Fruit fly (Drosophila melanogaster) whole organism, wandering third instar larva: Measurements from ENCODE around the gene CG34354.

ENCODE experiments used
- Abd-B ChIP-seq: fragments of >200 bp; optimal IDR thresholded peaks from 2 replicates; lab custom pipeline; 2017; ENCODE audit warnings: missing biosample characterization, missing genetic modification characterization
- Jra ChIP-seq: sonication (Bioruptor generic); optimal IDR thresholded peaks from 2 replicates; lab custom pipeline; 2016; ENCODE audit warnings: missing biosample characterization, missing genetic modification characterization
- Mio ChIP-seq: sonication (Bioruptor generic); optimal IDR thresholded peaks from 2 replicates; lab custom pipeline; 2016; ENCODE audit warnings: missing biosample characterization, missing genetic modification characterization
- brk ChIP-seq: fragments of 200-800 bp; sonication (Bioruptor generic); optimal IDR thresholded peaks from 2 replicates; lab custom pipeline; 2016; ENCODE audit warnings: missing biosample characterization, mild to moderate bottlenecking, missing genetic modification characterization
- dsf ChIP-seq: sonication (Bioruptor generic); optimal IDR thresholded peaks from 2 replicates; lab custom pipeline; 2016; ENCODE audit warnings: missing biosample characterization, missing genetic modification characterization, borderline replicate concordance
- ey ChIP-seq: fragments of 200-800 bp; sonication (Bioruptor generic); optimal IDR thresholded peaks from 2 replicates; lab custom pipeline; 2016; ENCODE audit warnings: missing biosample characterization, missing genetic modification characterization
- foxo ChIP-seq, 2 experiments: fragments of 200-800 bp; sonication (Bioruptor generic); optimal IDR thresholded peaks; 2 replicates in 1 of 2; 3 replicates in 1 of 2; lab custom pipeline; 2016 to 2017; ENCODE audit warnings: missing biosample characterization in 2 of 2, missing genetic modification characterization in 2 of 2
- fru ChIP-seq: fragments of 200-800 bp; sonication (Bioruptor generic); optimal IDR thresholded peaks from 3 replicates; lab custom pipeline; 2016; ENCODE audit warnings: missing biosample characterization, mild to moderate bottlenecking, missing genetic modification characterization
- jim ChIP-seq: fragments of 175-275, 200-325 bp; sonication (Bioruptor generic); optimal IDR thresholded peaks from 2 replicates; lab custom pipeline; 2016; ENCODE audit warnings: missing biosample characterization, mild to moderate bottlenecking, missing genetic modification characterization
- lola ChIP-seq: fragments of >200 bp; optimal IDR thresholded peaks from 2 replicates; lab custom pipeline; 2017; ENCODE audit warnings: missing biosample characterization, missing genetic modification characterization
- psq ChIP-seq: fragments of 200-800 bp; sonication (Bioruptor generic); optimal IDR thresholded peaks from 3 replicates; lab custom pipeline; 2017; ENCODE audit warnings: missing biosample characterization, mild to moderate bottlenecking, missing genetic modification characterization, moderate library complexity
- sv ChIP-seq: fragments of 200-800 bp; sonication (Bioruptor generic); optimal IDR thresholded peaks from 3 replicates; lab custom pipeline; 2016; ENCODE audit warnings: missing biosample characterization, missing genetic modification characterization
- woc ChIP-seq: sonication (Bioruptor generic); optimal IDR thresholded peaks from 2 replicates; lab custom pipeline; 2016; ENCODE audit warnings: missing biosample characterization, mild to moderate bottlenecking, missing genetic modification characterization

- no peak for TF ChIP-seq Mio (GFP tag; lab: Kevin White, UChicago)
- TF ChIP-seq Abd-B (GFP tag; lab: Kevin White, UChicago), result no peak
- no peak for TF ChIP-seq foxo (GFP tag; optimal IDR thresholded peaks at IDR 0.05; lab: Kevin White, UChicago)
- TF ChIP-seq dsf (GFP tag; lab: Kevin White, UChicago), result no peak
- TF ChIP-seq lola (GFP tag; lab: Kevin White, UChicago), result no peak
- no peak for TF ChIP-seq Jra (GFP tag; lab: Kevin White, UChicago)
- no peak for TF ChIP-seq brk (GFP tag; lab: Kevin White, UChicago)
- no peak for TF ChIP-seq woc
- no peak for TF ChIP-seq fru (GFP tag; lab: Kevin White, UChicago)
- TF ChIP-seq ey (GFP tag; lab: Kevin White, UChicago), result no peak
- no peak for TF ChIP-seq psq (GFP tag; lab: Kevin White, UChicago)
- no peak for TF ChIP-seq sv (GFP tag; lab: Kevin White, UChicago)
- TF ChIP-seq jim (GFP tag; lab: Kevin White, UChicago), result no peak
Measured at dm6 chr3R:28146396-28146930, at the start of gene CG34354.
